Worm (Caenorhabditis elegans) whole organism, L4/young adult: Measurements from ENCODE around the gene cnc-8.

Experiments
- W03F9.2 ChIP-seq: fragments of 150-350 bp; optimal IDR thresholded peaks from 2 replicates; lab custom pipeline; 2014; ENCODE audit warnings: missing biosample characterization, missing genetic modification characterization
- dao-5 ChIP-seq: sonication (generic microtip); optimal IDR thresholded peaks from 2 replicates; lab custom pipeline; 2016; ENCODE audit warnings: missing genotype, missing genetic modification characterization, moderate library complexity, missing compliant biosample characterization
- him-1 ChIP-seq: sonication (generic microtip); optimal IDR thresholded peaks from 2 replicates; lab custom pipeline; 2016; ENCODE audit warnings: missing genotype, missing genetic modification reagents, missing genetic modification characterization, missing compliant biosample characterization

- TF ChIP-seq him-1 (no peak), W03F9.2 (no peak), dao-5 (tag; lab: Kevin White, UChicago) (no peak)
Measured at ce11 chrX:10306289-10306688, at the start of gene cnc-8.
